Worm (Caenorhabditis elegans) whole organism, L1 larva: ENCODE data around the gene F32B6.4.

Experiments
- C34B4.2 ChIP-seq: sonication (generic microtip); optimal IDR thresholded peaks from 2 replicates; lab custom pipeline; 2017; ENCODE audit warnings: mild to moderate bottlenecking, missing genetic modification characterization, missing compliant biosample characterization
- alr-1 ChIP-seq: fragments of 200-800 bp; sonication (Bioruptor generic); optimal IDR thresholded peaks from 2 replicates; lab custom pipeline; 2018; ENCODE audit warnings: borderline replicate concordance, mild to moderate bottlenecking, missing genetic modification characterization, missing compliant biosample characterization
- aly-2 ChIP-seq: fragments of 150-350 bp; optimal IDR thresholded peaks from 2 replicates; lab custom pipeline; 2014; ENCODE audit warnings: missing biosample characterization, missing genetic modification characterization
- blmp-1 ChIP-seq: fragments of 150-350 bp; optimal IDR thresholded peaks from 2 replicates; lab custom pipeline; 2014; ENCODE audit warnings: missing biosample characterization, missing genetic modification characterization
- ceh-63 ChIP-seq: fragments of 200-800 bp; sonication (Bioruptor generic); optimal IDR thresholded peaks from 2 replicates; lab custom pipeline; 2018; ENCODE audit warnings: mild to moderate bottlenecking, missing genetic modification characterization, missing compliant biosample characterization
- ceh-82 ChIP-seq, 3 experiments: fragments of 150-350 bp in 1 of 3; sonication (generic microtip) in 2 of 3; optimal IDR thresholded peaks; 2 replicates each; lab custom pipeline; 2014 to 2017; ENCODE audit warnings: missing biosample characterization in 3 of 3, missing genetic modification characterization in 3 of 3
- dpl-1 ChIP-seq, 3 experiments: fragments of 150-350 bp in 2 of 3; sonication (generic microtip) in 1 of 3; optimal IDR thresholded peaks; 2 replicates each; lab custom pipeline; 2014 to 2017; ENCODE audit warnings: missing biosample characterization in 3 of 3, missing genetic modification characterization in 3 of 3, missing genetic modification reagents in 3 of 3
- dsc-1 ChIP-seq: sonication (generic microtip); optimal IDR thresholded peaks from 2 replicates; lab custom pipeline; 2016; ENCODE audit warnings: mild to moderate bottlenecking, missing genetic modification characterization, missing compliant biosample characterization
- efl-1 ChIP-seq, 4 experiments: fragments of 150-350 bp; optimal IDR thresholded peaks in 3 of 4; peaks in 1 of 4; 1 replicate in 1 of 4; 2 replicates in 3 of 4; lab custom pipeline; 2014; ENCODE audit warnings: missing biosample characterization in 2 of 4, missing genetic modification characterization in 2 of 4, missing genetic modification reagents in 2 of 4
- efl-3 ChIP-seq: fragments of 200-800 bp; sonication (Bioruptor generic); optimal IDR thresholded peaks from 2 replicates; lab custom pipeline; 2018; ENCODE audit warnings: mild to moderate bottlenecking, missing genetic modification characterization, missing compliant biosample characterization
- egl-27 ChIP-seq, 2 experiments: fragments of 150-350 bp in 1 of 2; sonication (generic microtip); optimal IDR thresholded peaks; 3 replicates each; lab custom pipeline; 2017 to 2018; ENCODE audit warnings: missing biosample characterization in 2 of 2, missing genetic modification characterization in 2 of 2, missing genetic modification reagents in 2 of 2
- fkh-10 ChIP-seq: sonication (generic microtip); optimal IDR thresholded peaks from 2 replicates; lab custom pipeline; 2017; ENCODE audit warnings: missing biosample characterization, missing genetic modification reagents, missing genetic modification characterization
- grh-1 ChIP-seq: fragments of 200-800 bp; sonication (Bioruptor generic); IDR thresholded peaks from 2 replicates; pipeline ENCODE4 v1.3.6; 2022; ENCODE audit warnings: missing genetic modification reagents, missing genetic modification characterization, missing compliant biosample characterization
- irx-1 ChIP-seq: sonication (generic microtip); optimal IDR thresholded peaks from 2 replicates; lab custom pipeline; 2016; ENCODE audit warnings: missing genetic modification characterization, missing compliant biosample characterization
- jun-1 ChIP-seq: fragments of 150-350 bp; optimal IDR thresholded peaks from 2 replicates; lab custom pipeline; 2014; ENCODE audit warnings: missing biosample characterization, missing genetic modification reagents, missing genetic modification characterization
- lin-14 ChIP-seq: fragments of 200-800 bp; sonication (Bioruptor generic); optimal IDR thresholded peaks from 2 replicates; lab custom pipeline; 2018; ENCODE audit warnings: mild to moderate bottlenecking, missing genetic modification characterization, moderate library complexity, missing compliant biosample characterization
- lin-35 ChIP-seq, 2 experiments: fragments of 150-350 bp; optimal IDR thresholded peaks; 2 replicates each; lab custom pipeline; 2014; ENCODE audit warnings: missing biosample characterization in 2 of 2, missing genetic modification characterization in 2 of 2, missing genetic modification reagents in 2 of 2
- lir-3 ChIP-seq: sonication (generic microtip); optimal IDR thresholded peaks from 2 replicates; lab custom pipeline; 2016; ENCODE audit warnings: mild to moderate bottlenecking, missing genetic modification characterization, moderate library complexity, missing compliant biosample characterization; ENCODE audit not compliant: poor library complexity
- mab-9 ChIP-seq: fragments of 200-800 bp; sonication (Bioruptor generic); IDR thresholded peaks from 2 replicates; pipeline ENCODE4 v1.3.6; 2022; ENCODE audit warnings: missing genetic modification reagents, missing genetic modification characterization, missing compliant biosample characterization
- mep-1 ChIP-seq: fragments of 150-350 bp; optimal IDR thresholded peaks from 2 replicates; lab custom pipeline; 2014; ENCODE audit warnings: missing biosample characterization, missing genetic modification characterization
- nhr-11 ChIP-seq: fragments of 150-350 bp; optimal IDR thresholded peaks from 2 replicates; lab custom pipeline; 2014; ENCODE audit warnings: missing biosample characterization, missing genetic modification characterization
- nhr-71 ChIP-seq: sonication (generic microtip); optimal IDR thresholded peaks from 2 replicates; lab custom pipeline; 2016; ENCODE audit warnings: mild to moderate bottlenecking, missing genetic modification characterization, moderate library complexity, missing compliant biosample characterization
- nhr-76 ChIP-seq: sonication (generic microtip); optimal IDR thresholded peaks from 2 replicates; lab custom pipeline; 2017; ENCODE audit warnings: missing biosample characterization, missing genetic modification characterization
- nhr-84 ChIP-seq: sonication (generic microtip); optimal IDR thresholded peaks from 2 replicates; lab custom pipeline; 2017; ENCODE audit warnings: missing biosample characterization, missing genetic modification characterization
- pax-3 ChIP-seq: fragments of 200-800 bp; sonication (Bioruptor generic); optimal IDR thresholded peaks from 2 replicates; lab custom pipeline; 2018; ENCODE audit warnings: mild to moderate bottlenecking, missing genetic modification characterization, moderate library complexity, missing compliant biosample characterization
- pqm-1 ChIP-seq: sonication (generic microtip); optimal IDR thresholded peaks from 3 replicates; lab custom pipeline; 2017; ENCODE audit warnings: missing biosample characterization, missing genetic modification characterization
- skn-1 ChIP-seq: fragments of 150-350 bp; optimal IDR thresholded peaks from 2 replicates; lab custom pipeline; 2014; ENCODE audit warnings: missing biosample characterization, missing genetic modification characterization
- tbx-2 ChIP-seq: sonication (generic microtip); optimal IDR thresholded peaks from 2 replicates; lab custom pipeline; 2016; ENCODE audit warnings: missing genetic modification characterization, missing compliant biosample characterization
- zag-1 ChIP-seq: fragments of 150-350 bp; optimal IDR thresholded peaks from 2 replicates; lab custom pipeline; 2014; ENCODE audit warnings: missing biosample characterization, missing genetic modification characterization
- ztf-4 ChIP-seq: fragments of 150-350 bp; optimal IDR thresholded peaks from 2 replicates; lab custom pipeline; 2014; ENCODE audit warnings: missing biosample characterization, missing genetic modification characterization

F32B6.4 gene

DNA sequence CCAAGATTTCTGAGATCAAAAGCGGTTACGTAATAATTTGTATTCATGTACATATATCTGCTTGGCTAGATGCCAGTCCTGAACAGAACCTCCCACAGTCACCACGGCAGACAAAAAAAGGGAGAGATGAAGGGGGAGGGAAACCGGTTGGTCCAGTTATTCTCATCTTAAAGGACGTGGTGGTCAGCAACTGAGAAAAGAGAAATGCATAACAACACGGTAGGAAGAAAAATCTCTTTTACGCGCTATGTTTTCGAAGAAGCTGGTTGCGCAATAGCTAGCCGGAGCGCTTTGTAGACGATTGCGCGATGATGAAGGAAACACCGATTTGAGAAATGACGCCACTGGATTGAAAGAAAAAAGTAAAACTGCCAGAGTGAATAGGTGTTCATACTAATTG lies 26.2 kb upstream of the F32B6.4 start:
- peak; percentile 62 for TF ChIP-seq blmp-1 (tag; lab: Kevin White, UChicago)
- peak; percentile 47 for TF ChIP-seq ztf-4 (tag; lab: Kevin White, UChicago)
- no peak for TF ChIP-seq zag-1

DNA sequence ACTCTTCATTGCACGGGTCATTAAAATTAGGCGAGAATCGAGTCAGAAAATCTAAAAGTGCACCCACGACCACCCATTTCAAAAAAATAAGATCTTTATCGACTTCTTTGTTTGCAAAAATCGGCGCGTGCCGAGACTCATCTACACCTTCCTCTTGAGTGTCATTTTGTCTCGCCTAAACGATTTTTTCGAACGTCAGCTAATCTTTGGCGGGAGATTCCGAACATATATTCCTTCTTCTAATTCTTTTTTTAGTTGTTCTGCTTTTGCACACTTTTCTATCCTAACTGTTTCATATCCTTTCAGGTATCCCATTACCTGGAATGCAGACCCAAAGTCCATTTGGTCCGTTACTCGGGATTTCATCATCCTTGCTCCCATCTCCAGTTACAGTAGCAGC lies 24.4 kb upstream of the F32B6.4 start, which contains the start of gene bed-3:
Gene bed-3, plus strand, starts transcription at position 301 of the 400 bp plus-strand sequence.
- no peak for TF ChIP-seq irx-1 (tag; lab: Kevin White, UChicago)
- no peak for TF ChIP-seq mab-9 (GFP tag; lab: Robert Waterston, UW)
- TF ChIP-seq pax-3 (tag; lab: Kevin White, UChicago), result no peak
- TF ChIP-seq mep-1, result no peak
- TF ChIP-seq egl-27 (tag; optimal IDR thresholded peaks at IDR 0.05; lab: Kevin White, UChicago), result no peak
- TF ChIP-seq zag-1, result no peak
- TF ChIP-seq nhr-11 (tag; lab: Kevin White, UChicago), result no peak
- no peak for TF ChIP-seq ceh-63
- no peak for TF ChIP-seq nhr-84 (tag; lab: Kevin White, UChicago)
- TF ChIP-seq nhr-71 (tag; lab: Kevin White, UChicago), result no peak

DNA sequence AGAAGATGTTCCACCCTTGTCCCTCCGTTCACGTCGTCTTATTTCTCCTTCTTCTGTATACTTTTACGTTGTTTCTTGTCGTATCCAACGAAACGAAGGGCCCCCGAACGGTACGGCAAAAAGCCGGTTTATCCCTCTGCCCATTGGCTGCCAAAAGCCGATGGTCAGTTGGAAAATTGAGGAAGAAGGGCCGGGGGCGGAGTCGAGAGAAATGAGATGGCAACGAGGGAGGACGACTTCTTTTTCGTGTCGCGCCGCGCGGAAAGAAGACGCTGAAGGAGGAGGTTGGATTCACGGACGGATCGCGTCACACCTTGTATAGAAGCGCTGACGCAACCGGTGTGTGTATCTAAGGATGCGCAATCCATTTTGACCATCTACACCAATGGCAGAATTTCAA lies 23.3 kb upstream of the F32B6.4 start:
- no peak for TF ChIP-seq efl-1 (optimal IDR thresholded peaks at IDR 0.05; lab: Kevin White, UChicago)
- TF ChIP-seq efl-1 (GFP tag; optimal IDR thresholded peaks at IDR 0.05 in 1 of 2; lab: Kevin White, UChicago), result peak in 1 of 2 experiments; percentile 6
- no peak for TF ChIP-seq aly-2 (tag; lab: Kevin White, UChicago)

ce11 chrIV:9913064-9913463 lies 21.2 kb upstream of the F32B6.4 start:
- no peak for TF ChIP-seq grh-1
- TF ChIP-seq tbx-2, result no peak
- TF ChIP-seq dsc-1, result no peak
- peak; percentile 34 for TF ChIP-seq blmp-1 (tag; lab: Kevin White, UChicago)
- no peak for TF ChIP-seq efl-3 (GFP tag; lab: Kevin White, UChicago)
- no peak for TF ChIP-seq pqm-1 (tag; lab: Kevin White, UChicago)

ce11 chrIV:9903608-9904007 lies 11.8 kb upstream of the F32B6.4 start, which contains the start of gene best-13:
best-13 (plus strand) TSS chrIV:9903908.
- TF ChIP-seq irx-1 (tag; lab: Kevin White, UChicago), result no peak
- no peak for TF ChIP-seq fkh-10 (GFP tag; lab: Kevin White, UChicago)
- no peak for TF ChIP-seq C34B4.2
- TF ChIP-seq blmp-1 (tag; lab: Kevin White, UChicago), result no peak
- TF ChIP-seq nhr-76 (tag; lab: Kevin White, UChicago), result no peak
- TF ChIP-seq alr-1 (tag; lab: Kevin White, UChicago), result no peak

ce11 chrIV:9899227-9899626 lies 7.4 kb upstream of the F32B6.4 start:
- TF ChIP-seq dpl-1 (GFP tag; optimal IDR thresholded peaks at IDR 0.05; lab: Kevin White, UChicago) (peak; percentile 13 to 42 (median 31)), mep-1 (peak; percentile 19), efl-1 (optimal IDR thresholded peaks at IDR 0.05; lab: Kevin White, UChicago) (peak; percentile 34 to 45), efl-1 (GFP tag; optimal IDR thresholded peaks at IDR 0.05 in 1 of 2; lab: Kevin White, UChicago) (peak; percentile 37 to 93), lin-35 (GFP tag; optimal IDR thresholded peaks at IDR 0.05; lab: Kevin White, UChicago) (peak; percentile 10 to 66), lir-3 (tag; lab: Kevin White, UChicago) (no peak), jun-1 (tag; lab: Kevin White, UChicago) (no peak), fkh-10 (GFP tag; lab: Kevin White, UChicago) (peak; percentile 14), ceh-82 (tag; optimal IDR thresholded peaks at IDR 0.05; lab: Kevin White, UChicago) (peak in 1 of 3 experiments; percentile 7), skn-1 (tag; lab: Kevin White, UChicago) (no peak), lin-14 (GFP tag; lab: Kevin White, UChicago) (peak; percentile 62)
